Worm (Caenorhabditis elegans) whole organism, L3 larva: ENCODE data around the gene H14N18.2.

Source experiments
- aly-2 ChIP-seq: fragments of 150-350 bp; optimal IDR thresholded peaks from 2 replicates; lab custom pipeline; 2014; ENCODE audit warnings: missing biosample characterization, missing genetic modification characterization
- ceh-28 ChIP-seq: fragments of 150-350 bp; optimal IDR thresholded peaks from 2 replicates; lab custom pipeline; 2014; ENCODE audit warnings: missing biosample characterization, missing genetic modification reagents, missing genetic modification characterization
- ceh-82 ChIP-seq: fragments of 150-350 bp; optimal IDR thresholded peaks from 2 replicates; lab custom pipeline; 2014; ENCODE audit warnings: missing biosample characterization, missing genetic modification characterization
- ceh-9 ChIP-seq: sonication (generic microtip); optimal IDR thresholded peaks from 2 replicates; lab custom pipeline; 2018; ENCODE audit warnings: missing biosample characterization, missing genetic modification characterization
- daf-12 ChIP-seq: fragments of 150-350 bp; optimal IDR thresholded peaks from 2 replicates; lab custom pipeline; 2014; ENCODE audit warnings: missing biosample characterization, missing genetic modification reagents, missing genetic modification characterization
- egl-27 ChIP-seq: sonication (generic microtip); optimal IDR thresholded peaks from 4 replicates; lab custom pipeline; 2017; ENCODE audit warnings: missing biosample characterization, missing genetic modification reagents, missing genetic modification characterization
- elt-2 ChIP-seq: sonication (generic microtip); optimal IDR thresholded peaks from 2 replicates; lab custom pipeline; 2016; ENCODE audit warnings: missing genetic modification reagents, mild to moderate bottlenecking, missing genetic modification characterization, missing compliant biosample characterization
- eor-1 ChIP-seq, 2 experiments: fragments of 150-350 bp; optimal IDR thresholded peaks; 2 replicates each; lab custom pipeline; 2014 to 2018; ENCODE audit warnings: missing biosample characterization in 2 of 2, missing genetic modification characterization in 2 of 2
- fkh-10 ChIP-seq: sonication (generic microtip); optimal IDR thresholded peaks from 2 replicates; lab custom pipeline; 2017; ENCODE audit warnings: missing biosample characterization, missing genetic modification reagents, missing genetic modification characterization
- fkh-2 ChIP-seq: fragments of 150-350 bp; optimal IDR thresholded peaks from 2 replicates; lab custom pipeline; 2014; ENCODE audit warnings: missing biosample characterization, missing genetic modification reagents, missing genetic modification characterization
- fos-1 ChIP-seq: fragments of 150-350 bp; optimal IDR thresholded peaks from 2 replicates; lab custom pipeline; 2014; ENCODE audit warnings: missing biosample characterization, missing genetic modification characterization
- lin-15B ChIP-seq: fragments of 150-350 bp; optimal IDR thresholded peaks from 2 replicates; lab custom pipeline; 2014; ENCODE audit warnings: missing biosample characterization, missing genetic modification characterization
- lin-39 ChIP-seq: fragments of 150-350 bp; optimal IDR thresholded peaks from 2 replicates; lab custom pipeline; 2018; ENCODE audit warnings: missing biosample characterization, missing genetic modification reagents, missing genetic modification characterization
- lsy-12 ChIP-seq: sonication (generic microtip); optimal IDR thresholded peaks from 2 replicates; lab custom pipeline; 2016; ENCODE audit warnings: mild to moderate bottlenecking, missing genetic modification characterization, missing compliant biosample characterization
- mdl-1 ChIP-seq: fragments of 150-350 bp; optimal IDR thresholded peaks from 2 replicates; lab custom pipeline; 2014; ENCODE audit warnings: missing biosample characterization, missing genetic modification characterization
- nfya-1 ChIP-seq: sonication (generic microtip); optimal IDR thresholded peaks from 2 replicates; lab custom pipeline; 2017; ENCODE audit warnings: missing genetic modification characterization, mild to moderate bottlenecking, missing compliant biosample characterization, antibody characterized with exemption, moderate library complexity; ENCODE audit not compliant: insufficient read depth
- nhr-12 ChIP-seq: fragments of 150-350 bp; optimal IDR thresholded peaks from 2 replicates; lab custom pipeline; 2014; ENCODE audit warnings: missing biosample characterization, missing genetic modification characterization
- nhr-23 ChIP-seq: fragments of 150-350 bp; optimal IDR thresholded peaks from 2 replicates; lab custom pipeline; 2014; ENCODE audit warnings: missing biosample characterization, missing genetic modification reagents, missing genetic modification characterization
- nhr-25 ChIP-seq: sonication (generic microtip); optimal IDR thresholded peaks from 2 replicates; lab custom pipeline; 2017; ENCODE audit warnings: missing biosample characterization, missing genetic modification characterization
- nhr-43 ChIP-seq: sonication (generic microtip); optimal IDR thresholded peaks from 2 replicates; lab custom pipeline; 2016; ENCODE audit warnings: mild to moderate bottlenecking, missing genetic modification characterization, missing compliant biosample characterization; ENCODE audit not compliant: poor library complexity, severe bottlenecking
- nhr-76 ChIP-seq: fragments of 150-350 bp; sonication (generic microtip); optimal IDR thresholded peaks from 5 replicates; lab custom pipeline; 2014; ENCODE audit warnings: missing biosample characterization, missing genetic modification characterization
- pqm-1 ChIP-seq: fragments of 150-350 bp; optimal IDR thresholded peaks from 2 replicates; lab custom pipeline; 2017; ENCODE audit warnings: missing biosample characterization, missing genetic modification characterization, inconsistent platforms
- sea-2 ChIP-seq: fragments of 150-350 bp; sonication (generic microtip); optimal IDR thresholded peaks from 4 replicates; lab custom pipeline; 2014; ENCODE audit warnings: missing biosample characterization, missing genetic modification reagents, missing genetic modification characterization
- snpc-4 ChIP-seq: fragments of 150-350 bp; optimal IDR thresholded peaks from 2 replicates; lab custom pipeline; 2014; ENCODE audit warnings: missing biosample characterization, missing genetic modification characterization
- tbx-2 ChIP-seq: sonication (generic microtip); optimal IDR thresholded peaks from 2 replicates; lab custom pipeline; 2016; ENCODE audit warnings: mild to moderate bottlenecking, missing genetic modification characterization, missing compliant biosample characterization
- unc-39 ChIP-seq: sonication (generic microtip); optimal IDR thresholded peaks from 4 replicates; lab custom pipeline; 2017; ENCODE audit warnings: missing biosample characterization, missing genetic modification characterization
- unc-62 ChIP-seq: fragments of 150-350 bp; sonication (generic microtip); optimal IDR thresholded peaks from 4 replicates; lab custom pipeline; 2014; ENCODE audit warnings: missing biosample characterization, missing genetic modification reagents, missing genetic modification characterization
- zag-1 ChIP-seq: fragments of 150-350 bp; optimal IDR thresholded peaks from 2 replicates; lab custom pipeline; 2014; ENCODE audit warnings: missing biosample characterization, missing genetic modification characterization

Gene H14N18.2

ce11 chrV:8942437-8942978 lies 10.1 kb downstream of the H14N18.2 start:
- TF ChIP-seq nhr-23 (tag; lab: Kevin White, UChicago), result peak; percentile 47
- no peak for TF ChIP-seq nhr-25 (tag; lab: Kevin White, UChicago)
- TF ChIP-seq tbx-2 (tag; lab: Kevin White, UChicago), result no peak

- TF ChIP-seq lin-39, result no peak
- no peak for TF ChIP-seq fkh-2 (tag; lab: Kevin White, UChicago)
- no peak for TF ChIP-seq nhr-12
- no peak for TF ChIP-seq ceh-82 (tag; lab: Kevin White, UChicago)
- no peak for TF ChIP-seq sea-2 (GFP tag; lab: Kevin White, UChicago)
- TF ChIP-seq nhr-25 (tag; lab: Kevin White, UChicago), result no peak
- TF ChIP-seq egl-27, result no peak
- TF ChIP-seq, all 47 proteins: peak for 0
Measured at ce11 chrV:8943963-8944362, 11.5 kb downstream of the H14N18.2 start, which contains the start of gene T19A5.3. TSS of gene T19A5.3 (minus strand) at chrV:8944063.

ce11 chrV:8944481-8944880 lies 12.1 kb downstream of the H14N18.2 start:
- TF ChIP-seq tbx-2 (tag; lab: Kevin White, UChicago), result no peak
- no peak for TF ChIP-seq lin-15B (tag; lab: Kevin White, UChicago)
- TF ChIP-seq fkh-10 (GFP tag; lab: Kevin White, UChicago), result no peak
- no peak for TF ChIP-seq ceh-28 (tag; lab: Kevin White, UChicago)
- no peak for TF ChIP-seq unc-62 (GFP tag; lab: Kevin White, UChicago)
- no peak for TF ChIP-seq fos-1 (tag; lab: Kevin White, UChicago)
- TF ChIP-seq zag-1 (tag; lab: Kevin White, UChicago), result no peak
- no peak for TF ChIP-seq sea-2 (GFP tag; lab: Kevin White, UChicago)
- no peak for TF ChIP-seq aly-2
- TF ChIP-seq elt-2 (tag; lab: Kevin White, UChicago), result no peak
- TF ChIP-seq egl-27, result no peak
- TF ChIP-seq unc-39 (tag; lab: Kevin White, UChicago), result no peak
- no peak for TF ChIP-seq ceh-9 (tag; lab: Kevin White, UChicago)

ce11 chrV:8946142-8946541 lies 13.7 kb downstream of the H14N18.2 start:
- peak; percentile 12 for TF ChIP-seq nhr-25 (tag; lab: Kevin White, UChicago)
- TF ChIP-seq unc-62 (GFP tag; lab: Kevin White, UChicago), result no peak
- TF ChIP-seq daf-12 (tag; lab: Kevin White, UChicago), result no peak
- TF ChIP-seq lsy-12, result no peak
- no peak for TF ChIP-seq nhr-43
- TF ChIP-seq ceh-28 (tag; lab: Kevin White, UChicago), result no peak

ce11 chrV:8947499-8947898 lies 15.1 kb downstream of the H14N18.2 start, which contains the start of gene gck-1:
TSS of gene gck-1 (plus strand) at chrV:8947799.
- TF ChIP-seq nhr-76 (tag; lab: Kevin White, UChicago), result no peak
- TF ChIP-seq eor-1 (tag; optimal IDR thresholded peaks at IDR 0.05; lab: Kevin White, UChicago), result no peak

- TF ChIP-seq mdl-1 (tag; lab: Kevin White, UChicago), result no peak
- peak; percentile 44 for TF ChIP-seq elt-2 (tag; lab: Kevin White, UChicago)
Measured at ce11 chrV:8948365-8948764, 15.9 kb downstream of the H14N18.2 start.

ce11 chrV:8948996-8949395 lies 16.6 kb downstream of the H14N18.2 start:
- TF ChIP-seq elt-2 (tag; lab: Kevin White, UChicago) (peak; percentile 82), snpc-4 (tag; lab: Kevin White, UChicago) (no peak), nfya-1 (tag; lab: Kevin White, UChicago) (no peak), pqm-1 (tag; lab: Kevin White, UChicago) (peak; percentile 66)
